Worm (Caenorhabditis elegans) whole organism, late embryonic: Measurements from ENCODE around the gene cal-2.
A peak's percentile ranks its signal among the peaks of the same experiment; 100 is the strongest.

Source experiments
- C08G9.2 ChIP-seq: sonication (generic microtip); optimal IDR thresholded peaks from 2 replicates; lab custom pipeline; 2016; ENCODE audit warnings: mild to moderate bottlenecking, missing genetic modification characterization, moderate library complexity, missing compliant biosample characterization
- C38D4.7 ChIP-seq: fragments of 200-800 bp; sonication (Bioruptor generic); optimal IDR thresholded peaks from 2 replicates; lab custom pipeline; 2018; ENCODE audit warnings: mild to moderate bottlenecking, missing genetic modification characterization, moderate library complexity, missing compliant biosample characterization
- K02D7.2 ChIP-seq: sonication (generic microtip); optimal IDR thresholded peaks from 2 replicates; lab custom pipeline; 2017; ENCODE audit warnings: mild to moderate bottlenecking, missing genetic modification characterization, missing compliant biosample characterization
- K09A11.1 ChIP-seq: sonication (generic microtip); optimal IDR thresholded peaks from 2 replicates; lab custom pipeline; 2017; ENCODE audit warnings: antibody characterized with exemption, mild to moderate bottlenecking, missing genetic modification characterization, missing compliant biosample characterization; ENCODE audit not compliant: insufficient read depth
- ahr-1 ChIP-seq: sonication (generic microtip); optimal IDR thresholded peaks from 2 replicates; lab custom pipeline; 2016; ENCODE audit warnings: missing genetic modification characterization, missing compliant biosample characterization
- ceh-22 ChIP-seq: sonication (generic microtip); optimal IDR thresholded peaks from 2 replicates; lab custom pipeline; 2017; ENCODE audit warnings: missing biosample characterization, missing genetic modification characterization
- ceh-24 ChIP-seq: sonication (generic microtip); optimal IDR thresholded peaks from 2 replicates; lab custom pipeline; 2016; ENCODE audit warnings: mild to moderate bottlenecking, missing genetic modification characterization, missing compliant biosample characterization
- ceh-34 ChIP-seq: sonication (generic microtip); optimal IDR thresholded peaks from 2 replicates; lab custom pipeline; 2016; ENCODE audit warnings: mild to moderate bottlenecking, missing genetic modification characterization, missing compliant biosample characterization
- ceh-48 ChIP-seq: sonication (generic microtip); optimal IDR thresholded peaks from 2 replicates; lab custom pipeline; 2016; ENCODE audit warnings: missing genetic modification characterization, inconsistent platforms, missing compliant biosample characterization
- dmd-4 ChIP-seq: sonication (generic microtip); optimal IDR thresholded peaks from 2 replicates; lab custom pipeline; 2016; ENCODE audit warnings: borderline replicate concordance, missing genetic modification characterization, missing compliant biosample characterization
- dve-1 ChIP-seq: sonication (generic microtip); optimal IDR thresholded peaks from 2 replicates; lab custom pipeline; 2017; ENCODE audit warnings: antibody characterized with exemption, mild to moderate bottlenecking, missing genetic modification characterization, missing compliant biosample characterization
- elt-2 ChIP-seq: sonication (generic microtip); optimal IDR thresholded peaks from 2 replicates; lab custom pipeline; 2016; ENCODE audit warnings: missing genetic modification reagents, missing genetic modification characterization, missing compliant biosample characterization
- elt-4 ChIP-seq: sonication (generic microtip); optimal IDR thresholded peaks from 2 replicates; lab custom pipeline; 2016; ENCODE audit warnings: missing genetic modification characterization, missing compliant biosample characterization
- fax-1 ChIP-seq: sonication (generic microtip); optimal IDR thresholded peaks from 2 replicates; lab custom pipeline; 2016; ENCODE audit warnings: missing genotype, missing genetic modification characterization, missing compliant biosample characterization
- fkh-10 ChIP-seq: fragments of 150-350 bp; optimal IDR thresholded peaks from 2 replicates; lab custom pipeline; 2014; ENCODE audit warnings: missing biosample characterization, missing genetic modification reagents, missing genetic modification characterization
- fkh-6 ChIP-seq: sonication (generic microtip); optimal IDR thresholded peaks from 2 replicates; lab custom pipeline; 2016; ENCODE audit warnings: missing genetic modification characterization, missing compliant biosample characterization
- gmeb-2 ChIP-seq: sonication (generic microtip); optimal IDR thresholded peaks from 2 replicates; lab custom pipeline; 2016; ENCODE audit warnings: missing genetic modification characterization, inconsistent platforms, missing compliant biosample characterization
- hlh-13 ChIP-seq: fragments of 200-800 bp; sonication (Bioruptor generic); optimal IDR thresholded peaks from 2 replicates; lab custom pipeline; 2018; ENCODE audit warnings: mild to moderate bottlenecking, missing genetic modification characterization, missing compliant biosample characterization
- hlh-8 ChIP-seq: sonication (generic microtip); optimal IDR thresholded peaks from 2 replicates; lab custom pipeline; 2016; ENCODE audit warnings: missing genotype, missing genetic modification characterization, missing compliant biosample characterization
- lim-6 ChIP-seq: sonication (generic microtip); optimal IDR thresholded peaks from 2 replicates; lab custom pipeline; 2016; ENCODE audit warnings: missing genetic modification characterization, missing compliant biosample characterization
- mec-3 ChIP-seq: sonication (generic microtip); optimal IDR thresholded peaks from 2 replicates; lab custom pipeline; 2016; ENCODE audit warnings: borderline replicate concordance, missing genetic modification characterization, missing compliant biosample characterization
- nhr-11 ChIP-seq: fragments of 150-350 bp; optimal IDR thresholded peaks from 2 replicates; lab custom pipeline; 2014; ENCODE audit warnings: missing biosample characterization, missing genetic modification characterization
- odd-2 ChIP-seq: sonication (generic microtip); optimal IDR thresholded peaks from 2 replicates; lab custom pipeline; 2017; ENCODE audit warnings: antibody characterized with exemption, mild to moderate bottlenecking, missing genetic modification characterization, missing compliant biosample characterization
- pag-3 ChIP-seq: sonication (generic microtip); optimal IDR thresholded peaks from 2 replicates; lab custom pipeline; 2016; ENCODE audit warnings: missing compliant biosample characterization, missing genetic modification characterization, borderline replicate concordance
- pha-4 ChIP-seq: fragments of 150-350 bp; optimal IDR thresholded peaks from 2 replicates; lab custom pipeline; 2018; ENCODE audit warnings: missing biosample characterization, missing genetic modification reagents, missing genetic modification characterization
- pqm-1 ChIP-seq: sonication (generic microtip); optimal IDR thresholded peaks from 2 replicates; lab custom pipeline; 2016; ENCODE audit warnings: missing genetic modification characterization, missing compliant biosample characterization
- pros-1 ChIP-seq: fragments of 150-350 bp; optimal IDR thresholded peaks from 2 replicates; lab custom pipeline; 2014; ENCODE audit warnings: missing biosample characterization, missing genetic modification reagents, missing genetic modification characterization
- ref-2 ChIP-seq: sonication (generic microtip); optimal IDR thresholded peaks from 2 replicates; lab custom pipeline; 2016; ENCODE audit warnings: missing genetic modification characterization, missing compliant biosample characterization
- sdc-2 ChIP-seq: sonication (generic microtip); optimal IDR thresholded peaks from 2 replicates; lab custom pipeline; 2016; ENCODE audit warnings: missing genotype, missing genetic modification characterization, missing compliant biosample characterization
- sox-4 ChIP-seq: sonication (generic microtip); optimal IDR thresholded peaks from 2 replicates; lab custom pipeline; 2017; ENCODE audit warnings: mild to moderate bottlenecking, missing genetic modification characterization, inconsistent platforms, missing compliant biosample characterization
- unc-42 ChIP-seq: sonication (generic microtip); optimal IDR thresholded peaks from 2 replicates; lab custom pipeline; 2016; ENCODE audit warnings: missing genotype, missing genetic modification characterization, missing compliant biosample characterization
- unc-86 ChIP-seq: sonication (generic microtip); optimal IDR thresholded peaks from 2 replicates; lab custom pipeline; 2016; ENCODE audit warnings: missing genetic modification characterization, missing compliant biosample characterization

Gene cal-2

ce11 chrII:9000331-9000730, 39.8 kb downstream of the cal-2 start, which contains the start of gene F44G4.5:
TSS of gene F44G4.5 (minus strand) at chrII:9000431.
- TF ChIP-seq dmd-4 (tag; lab: Kevin White, UChicago) (no peak), hlh-13 (GFP tag; lab: Kevin White, UChicago) (no peak)

ce11 chrII:9001743-9002222, 41.3 kb downstream of the cal-2 start, which contains the start of gene F44G4.6:
TSS of gene F44G4.6 (minus strand) at chrII:9001793.
- no peak for TF ChIP-seq lim-6 (tag; lab: Kevin White, UChicago)
- TF ChIP-seq C08G9.2, result no peak
- TF ChIP-seq elt-4 (tag; lab: Kevin White, UChicago), result no peak
- no peak for TF ChIP-seq odd-2
- no peak for TF ChIP-seq sox-4 (tag; lab: Kevin White, UChicago)
- TF ChIP-seq K02D7.2 (tag; lab: Kevin White, UChicago), result no peak
- TF ChIP-seq C38D4.7 (GFP tag; lab: Kevin White, UChicago), result no peak
- no peak for TF ChIP-seq unc-86 (tag; lab: Kevin White, UChicago)
- no peak for TF ChIP-seq ceh-48 (tag; lab: Kevin White, UChicago)
- no peak for TF ChIP-seq ceh-34
- TF ChIP-seq pqm-1, result no peak
- no peak for TF ChIP-seq fkh-6 (tag; lab: Kevin White, UChicago)
- TF ChIP-seq unc-42, result no peak
- TF ChIP-seq hlh-8 (tag; lab: Kevin White, UChicago), result no peak
- no peak for TF ChIP-seq ahr-1 (tag; lab: Kevin White, UChicago)
- TF ChIP-seq fax-1, result no peak
- TF ChIP-seq, all 69 proteins: peak for 0

ce11 chrII:9005067-9005466, 44.6 kb downstream of the cal-2 start, which contains the start of gene F44G4.7:
TSS of gene F44G4.7 (minus strand) at chrII:9005167.
- TF ChIP-seq C08G9.2, result no peak
- no peak for TF ChIP-seq elt-4 (tag; lab: Kevin White, UChicago)
- no peak for TF ChIP-seq gmeb-2 (tag; lab: Kevin White, UChicago)
- no peak for TF ChIP-seq ref-2 (tag; lab: Kevin White, UChicago)
- TF ChIP-seq lim-6 (tag; lab: Kevin White, UChicago), result no peak
- no peak for TF ChIP-seq ceh-34
- no peak for TF ChIP-seq K09A11.1 (tag; lab: Kevin White, UChicago)

ce11 chrII:9007741-9008140, 47.2 kb downstream of the cal-2 start:
- no peak for TF ChIP-seq mec-3 (tag; lab: Kevin White, UChicago)
- TF ChIP-seq C08G9.2, result no peak
- TF ChIP-seq gmeb-2 (tag; lab: Kevin White, UChicago), result no peak
- no peak for TF ChIP-seq fax-1
- no peak for TF ChIP-seq pag-3 (tag; lab: Kevin White, UChicago)
- TF ChIP-seq nhr-11 (tag; lab: Kevin White, UChicago), result no peak
- TF ChIP-seq ceh-22 (tag; lab: Kevin White, UChicago), result no peak
- no peak for TF ChIP-seq pros-1
- TF ChIP-seq fkh-10 (GFP tag; lab: Kevin White, UChicago), result no peak
- no peak for TF ChIP-seq K02D7.2 (tag; lab: Kevin White, UChicago)
- no peak for TF ChIP-seq ceh-24

ce11 chrII:9009976-9010702, 49.6 kb downstream of the cal-2 start:
- no peak for TF ChIP-seq sdc-2
- no peak for TF ChIP-seq mec-3 (tag; lab: Kevin White, UChicago)
- TF ChIP-seq pqm-1, result no peak
- no peak for TF ChIP-seq lim-6 (tag; lab: Kevin White, UChicago)
- TF ChIP-seq pha-4, result no peak
- peak; percentile 98 for TF ChIP-seq elt-2 (tag; lab: Kevin White, UChicago)
- no peak for TF ChIP-seq C08G9.2
- no peak for TF ChIP-seq ceh-34
- TF ChIP-seq dve-1 (tag; lab: Kevin White, UChicago), result peak; percentile 15
